Worm (Caenorhabditis elegans): ENCODE data around the gene wht-1.

DNA sequence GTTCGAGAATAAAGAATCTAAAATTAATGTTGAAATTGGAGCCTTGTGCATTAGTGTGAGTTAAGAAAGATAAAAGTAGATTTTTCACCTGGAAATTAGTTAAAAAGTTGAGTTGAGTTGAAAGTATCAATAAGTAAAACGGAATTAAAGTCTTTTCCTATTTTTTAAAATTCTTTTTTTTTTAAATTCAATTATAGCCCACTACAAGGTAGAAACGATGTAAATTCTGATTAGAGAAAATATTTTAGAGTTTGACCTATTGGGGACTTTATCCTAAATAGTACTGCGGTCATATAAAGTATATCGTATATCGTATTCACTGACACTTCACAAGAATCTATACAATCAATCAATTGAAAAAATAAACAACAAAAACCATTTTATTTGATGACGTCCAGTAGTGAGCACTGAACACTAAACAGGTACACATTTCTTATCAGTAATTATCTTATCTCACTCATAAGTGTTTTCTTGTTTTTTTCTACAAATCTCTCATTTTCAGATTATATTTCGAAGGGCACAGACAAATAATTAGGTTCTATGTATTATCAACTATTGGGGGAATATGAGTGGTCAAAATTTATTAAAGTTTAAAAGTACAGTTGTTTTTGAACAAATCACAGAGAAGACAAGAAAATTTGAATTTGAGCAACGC lies at the start of gene wht-1:
- no peak for TF ChIP-seq ama-1 (optimal IDR thresholded peaks at IDR 0.05)
- TF ChIP-seq unc-39 (tag; optimal IDR thresholded peaks at IDR 0.05), result no peak
- TF ChIP-seq nhr-77 (tag; optimal IDR thresholded peaks at IDR 0.05), result no peak
- TF ChIP-seq nhr-23 (tag; optimal IDR thresholded peaks at IDR 0.05), result no peak
- peak; percentile 52 for TF ChIP-seq fos-1 (tag; optimal IDR thresholded peaks at IDR 0.05)

All from whole organism, L2 larva.